Fruit fly (Drosophila melanogaster) whole organism, wandering third instar larva: ENCODE data around the gene Spec2.

ENCODE experiments used
- Abd-B ChIP-seq: fragments of >200 bp; optimal IDR thresholded peaks from 2 replicates; lab custom pipeline; 2017; ENCODE audit warnings: missing biosample characterization, missing genetic modification characterization
- CG32264 ChIP-seq: fragments of 200-800 bp; sonication (Bioruptor generic); optimal IDR thresholded peaks from 2 replicates; lab custom pipeline; 2016; ENCODE audit warnings: missing biosample characterization, missing genetic modification characterization
- CG9705 ChIP-seq: fragments of 200-800 bp; sonication (Bioruptor generic); optimal IDR thresholded peaks from 2 replicates; lab custom pipeline; 2018; ENCODE audit warnings: missing biosample characterization, mild to moderate bottlenecking, missing genetic modification characterization
- CrebA ChIP-seq: fragments of 200-800 bp; sonication (Bioruptor generic); optimal IDR thresholded peaks from 2 replicates; lab custom pipeline; 2016; ENCODE audit warnings: missing biosample characterization, mild to moderate bottlenecking, missing genetic modification characterization, borderline replicate concordance
- Dfd ChIP-seq: fragments of >200 bp; optimal IDR thresholded peaks from 2 replicates; lab custom pipeline; 2017; ENCODE audit warnings: missing biosample characterization, missing genetic modification characterization
- Dif ChIP-seq: fragments of 200-275, 200-300 bp; sonication (Bioruptor generic); optimal IDR thresholded peaks from 2 replicates; lab custom pipeline; 2018; ENCODE audit warnings: missing biosample characterization, missing genetic modification characterization; ENCODE audit not compliant: partially characterized antibody
- GATAd ChIP-seq: sonication (Bioruptor generic); optimal IDR thresholded peaks from 2 replicates; lab custom pipeline; 2016; ENCODE audit warnings: missing biosample characterization, missing genetic modification characterization
- HLH106 ChIP-seq: fragments of 200-800 bp; optimal IDR thresholded peaks from 3 replicates; lab custom pipeline; 2019; ENCODE audit warnings: missing biosample characterization, mild to moderate bottlenecking, missing genetic modification characterization, moderate library complexity
- Hnf4 ChIP-seq: fragments of 200-800 bp; sonication (Bioruptor generic); optimal IDR thresholded peaks from 2 replicates; lab custom pipeline; 2016; ENCODE audit warnings: missing biosample characterization, mild to moderate bottlenecking, missing genetic modification characterization
- Hr78 ChIP-seq: fragments of >200 bp; optimal IDR thresholded peaks from 2 replicates; lab custom pipeline; 2017; ENCODE audit warnings: missing biosample characterization, missing genetic modification characterization
- Hr83 ChIP-seq: fragments of 200-300 bp; sonication (Bioruptor generic); optimal IDR thresholded peaks from 2 replicates; lab custom pipeline; 2016; ENCODE audit warnings: missing biosample characterization, mild to moderate bottlenecking, missing genetic modification characterization, moderate library complexity; ENCODE audit not compliant: poor library complexity, severe bottlenecking
- Jra ChIP-seq: sonication (Bioruptor generic); optimal IDR thresholded peaks from 2 replicates; lab custom pipeline; 2016; ENCODE audit warnings: missing biosample characterization, missing genetic modification characterization
- Mio ChIP-seq: sonication (Bioruptor generic); optimal IDR thresholded peaks from 2 replicates; lab custom pipeline; 2016; ENCODE audit warnings: missing biosample characterization, missing genetic modification characterization
- Myc ChIP-seq: fragments of >200 bp; optimal IDR thresholded peaks from 2 replicates; lab custom pipeline; 2017
- N ChIP-seq: fragments of >200 bp; optimal IDR thresholded peaks from 2 replicates; lab custom pipeline; 2018; ENCODE audit warnings: missing biosample characterization, missing external identifiers, missing genetic modification characterization
- OdsH ChIP-seq: fragments of 200-800 bp; sonication (Bioruptor generic); optimal IDR thresholded peaks from 2 replicates; lab custom pipeline; 2016; ENCODE audit warnings: missing biosample characterization, mild to moderate bottlenecking, missing genetic modification characterization
- Rel ChIP-seq, 2 experiments: fragments of 200-800 bp; sonication (Bioruptor generic) in 1 of 2; optimal IDR thresholded peaks; 2 replicates in 1 of 2; 3 replicates in 1 of 2; lab custom pipeline; 2016 to 2019; ENCODE audit warnings: mild to moderate bottlenecking in 2 of 2, missing biosample characterization in 2 of 2, missing genetic modification characterization in 2 of 2, moderate library complexity in 1 of 2
- Sp1 ChIP-seq: fragments of 200-800 bp; sonication (Bioruptor generic); optimal IDR thresholded peaks from 3 replicates; lab custom pipeline; 2019; ENCODE audit warnings: missing biosample characterization, mild to moderate bottlenecking, missing genetic modification characterization, moderate library complexity
- Vsx2 ChIP-seq: fragments of 200-300, 225-300 bp; sonication (Bioruptor generic); optimal IDR thresholded peaks from 2 replicates; lab custom pipeline; 2018; ENCODE audit warnings: missing biosample characterization, missing genetic modification characterization; ENCODE audit not compliant: partially characterized antibody
- br ChIP-seq: fragments of 200-800 bp; sonication (Bioruptor generic); optimal IDR thresholded peaks from 2 replicates; lab custom pipeline; 2016; ENCODE audit warnings: missing biosample characterization, missing genetic modification characterization
- brk ChIP-seq: fragments of 200-800 bp; sonication (Bioruptor generic); optimal IDR thresholded peaks from 2 replicates; lab custom pipeline; 2016; ENCODE audit warnings: missing biosample characterization, mild to moderate bottlenecking, missing genetic modification characterization
- dl ChIP-seq, 2 experiments: fragments of 175-275, 200-275 bp in 1 of 2; fragments of 200-275 bp in 1 of 2; sonication (Bioruptor generic); optimal IDR thresholded peaks; lab custom pipeline; 2018; ENCODE audit warnings: mild to moderate bottlenecking in 2 of 2, missing biosample characterization in 2 of 2, missing genetic modification characterization in 2 of 2, moderate library complexity in 2 of 2; ENCODE audit not compliant: partially characterized antibody in 2 of 2, insufficient read depth in 1 of 2
- dmrt93B ChIP-seq: fragments of 200-800 bp; sonication (Bioruptor generic); optimal IDR thresholded peaks from 2 replicates; lab custom pipeline; 2018; ENCODE audit warnings: missing biosample characterization, mild to moderate bottlenecking, missing genetic modification characterization
- dsf ChIP-seq: sonication (Bioruptor generic); optimal IDR thresholded peaks from 2 replicates; lab custom pipeline; 2016; ENCODE audit warnings: missing biosample characterization, missing genetic modification characterization, borderline replicate concordance
- ey ChIP-seq: fragments of 200-800 bp; sonication (Bioruptor generic); optimal IDR thresholded peaks from 2 replicates; lab custom pipeline; 2016; ENCODE audit warnings: missing biosample characterization, missing genetic modification characterization
- foxo ChIP-seq, 2 experiments: fragments of 200-800 bp; sonication (Bioruptor generic); optimal IDR thresholded peaks; 2 replicates in 1 of 2; 3 replicates in 1 of 2; lab custom pipeline; 2016 to 2017; ENCODE audit warnings: missing biosample characterization in 2 of 2, missing genetic modification characterization in 2 of 2
- fru ChIP-seq: fragments of 200-800 bp; sonication (Bioruptor generic); optimal IDR thresholded peaks from 3 replicates; lab custom pipeline; 2016; ENCODE audit warnings: missing biosample characterization, mild to moderate bottlenecking, missing genetic modification characterization
- h ChIP-seq: fragments of 200-800 bp; sonication (Bioruptor generic); optimal IDR thresholded peaks from 3 replicates; lab custom pipeline; 2016; ENCODE audit warnings: missing biosample characterization, mild to moderate bottlenecking, missing genetic modification characterization
- jim ChIP-seq: fragments of 175-275, 200-325 bp; sonication (Bioruptor generic); optimal IDR thresholded peaks from 2 replicates; lab custom pipeline; 2016; ENCODE audit warnings: missing biosample characterization, mild to moderate bottlenecking, missing genetic modification characterization
- lola ChIP-seq: fragments of >200 bp; optimal IDR thresholded peaks from 2 replicates; lab custom pipeline; 2017; ENCODE audit warnings: missing biosample characterization, missing genetic modification characterization
- pan ChIP-seq: fragments of >200 bp; optimal IDR thresholded peaks from 2 replicates; lab custom pipeline; 2017
- psq ChIP-seq: fragments of 200-800 bp; sonication (Bioruptor generic); optimal IDR thresholded peaks from 3 replicates; lab custom pipeline; 2017; ENCODE audit warnings: missing biosample characterization, mild to moderate bottlenecking, missing genetic modification characterization, moderate library complexity
- rgr ChIP-seq: fragments of 200-800 bp; sonication (Bioruptor generic); optimal IDR thresholded peaks from 3 replicates; lab custom pipeline; 2016; ENCODE audit warnings: missing biosample characterization, mild to moderate bottlenecking, missing genetic modification characterization
- sage ChIP-seq: fragments of 200-800 bp; sonication (Bioruptor generic); optimal IDR thresholded peaks from 2 replicates; lab custom pipeline; 2016; ENCODE audit warnings: missing biosample characterization, mild to moderate bottlenecking, missing genetic modification characterization
- sv ChIP-seq: fragments of 200-800 bp; sonication (Bioruptor generic); optimal IDR thresholded peaks from 3 replicates; lab custom pipeline; 2016; ENCODE audit warnings: missing biosample characterization, missing genetic modification characterization
- tai ChIP-seq: sonication (Bioruptor generic); optimal IDR thresholded peaks from 2 replicates; lab custom pipeline; 2016; ENCODE audit warnings: missing biosample characterization, missing genetic modification characterization
- usp ChIP-seq: fragments of >200 bp; optimal IDR thresholded peaks from 2 replicates; lab custom pipeline; 2017; ENCODE audit warnings: missing biosample characterization, missing genetic modification characterization
- woc ChIP-seq: sonication (Bioruptor generic); optimal IDR thresholded peaks from 2 replicates; lab custom pipeline; 2016; ENCODE audit warnings: missing biosample characterization, mild to moderate bottlenecking, missing genetic modification characterization

Gene Spec2

dm6 chr3R:5610656-5611055 is 13.3 kb downstream of the Spec2 start:
- TF ChIP-seq h (GFP tag; lab: Kevin White, UChicago) (no peak), usp (no peak), CG32264 (no peak), Abd-B (no peak), Vsx2 (GFP tag; lab: Kevin White, UChicago) (no peak), Dif (no peak)

DNA sequence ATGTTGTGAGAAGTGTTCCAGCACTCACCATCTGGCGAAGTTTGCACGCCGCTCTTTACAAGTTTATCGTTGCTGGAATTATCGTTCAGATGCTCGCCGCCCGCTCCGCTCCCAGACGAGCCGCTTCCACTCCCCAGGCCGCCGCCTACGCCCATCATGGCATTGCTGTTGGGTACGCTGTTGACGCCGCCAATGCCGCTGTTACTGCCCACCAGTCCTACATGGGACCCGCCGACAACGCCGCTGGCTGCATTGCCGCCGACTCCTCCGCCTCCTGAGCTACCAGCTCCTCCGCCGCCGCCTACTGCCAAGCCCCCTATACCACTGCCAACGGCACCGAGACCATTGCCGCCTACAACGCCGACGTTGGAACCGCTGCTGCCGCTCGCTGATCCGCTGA is 15.5 kb downstream of the Spec2 start:
- TF ChIP-seq GATAd: no peak
- no peak for TF ChIP-seq dsf (GFP tag; lab: Kevin White, UChicago)
- TF ChIP-seq Hr78 (GFP tag; lab: Kevin White, UChicago): no peak
- no peak for TF ChIP-seq pan (lab: Kevin White, UChicago)
- no peak for TF ChIP-seq Abd-B
- no peak for TF ChIP-seq Mio
- no peak for TF ChIP-seq br
- no peak for TF ChIP-seq Hr83 (GFP tag; lab: Kevin White, UChicago)
- TF ChIP-seq sv (GFP tag; lab: Kevin White, UChicago): no peak

DNA sequence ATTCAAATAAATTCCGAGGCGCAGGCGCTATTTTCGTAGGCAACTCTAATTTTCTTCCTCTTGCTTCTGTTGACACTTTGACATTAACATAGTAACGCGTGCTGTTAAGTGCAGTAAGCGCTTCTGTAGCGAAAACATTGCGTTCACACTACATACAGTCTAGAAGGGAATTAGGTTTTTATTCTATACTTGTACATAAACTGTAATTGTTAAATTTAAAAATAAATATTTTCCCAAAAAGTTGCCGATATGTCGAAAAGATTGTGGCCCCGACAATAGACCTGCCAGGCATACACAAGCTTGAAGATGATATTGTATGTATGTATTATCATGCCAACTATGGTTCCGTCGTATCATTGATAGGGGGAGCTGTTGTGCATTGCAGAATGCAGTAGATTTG is 17.4 kb downstream of the Spec2 start, which contains the start of gene asl:
TSS of gene asl (minus strand) at position 67 of the 400 bp plus-strand sequence.
- TF ChIP-seq dmrt93B (GFP tag; lab: Kevin White, UChicago) (no peak), dsf (GFP tag; lab: Kevin White, UChicago) (no peak), sage (no peak), GATAd (no peak), N (GFP tag; lab: Kevin White, UChicago) (peak; percentile 94), CG32264 (peak; percentile 17), rgr (GFP tag; lab: Kevin White, UChicago) (no peak), Jra (GFP tag; lab: Kevin White, UChicago) (no peak), brk (GFP tag; lab: Kevin White, UChicago) (no peak), foxo (GFP tag; optimal IDR thresholded peaks at IDR 0.05; lab: Kevin White, UChicago) (peak in 1 of 2 experiments; percentile 62), Hr83 (GFP tag; lab: Kevin White, UChicago) (no peak), Hr78 (GFP tag; lab: Kevin White, UChicago) (peak; percentile 55), pan (lab: Kevin White, UChicago) (no peak), Mio (no peak), Hnf4 (GFP tag; lab: Kevin White, UChicago) (no peak), sv (GFP tag; lab: Kevin White, UChicago) (peak; percentile 29), Dif (no peak), h (GFP tag; lab: Kevin White, UChicago) (peak; percentile 56), Rel (GFP tag; optimal IDR thresholded peaks at IDR 0.05; lab: Kevin White, UChicago) (no peak), Rel (tag; optimal IDR thresholded peaks at IDR 0.05; lab: Kevin White, UChicago) (peak; percentile 45), dl (GFP tag; optimal IDR thresholded peaks at IDR 0.05; lab: Kevin White, UChicago; ENCODE audit: insufficient read depth in 1 of 2, partially characterized antibody in 2 of 2) (no peak), CG9705 (GFP tag; lab: Kevin White, UChicago) (peak; percentile 53), usp (no peak), Sp1 (peak; percentile 54), psq (GFP tag; lab: Kevin White, UChicago) (peak; percentile 48), Vsx2 (GFP tag; lab: Kevin White, UChicago) (no peak), Myc (lab: Kevin White, UChicago) (no peak), HLH106 (tag; lab: Kevin White, UChicago) (peak; percentile 64), woc (peak; percentile 42), OdsH (peak; percentile 23), lola (GFP tag; lab: Kevin White, UChicago) (no peak), Abd-B (no peak), jim (GFP tag; lab: Kevin White, UChicago) (no peak), Dfd (GFP tag; lab: Kevin White, UChicago) (no peak), fru (GFP tag; lab: Kevin White, UChicago) (peak; percentile 100), br (no peak), ey (GFP tag; lab: Kevin White, UChicago) (peak; percentile 33), tai (GFP tag; lab: Kevin White, UChicago) (no peak), CrebA (GFP tag; lab: Kevin White, UChicago) (no peak)
